Worm (Caenorhabditis elegans) whole organism, early embryonic: ENCODE data around the gene str-7.

Experiments
- B0310.2 ChIP-seq: sonication (generic microtip); optimal IDR thresholded peaks from 2 replicates; lab custom pipeline; 2016; ENCODE audit warnings: mild to moderate bottlenecking, missing genetic modification characterization, missing compliant biosample characterization
- F13C5.2 ChIP-seq: sonication (generic microtip); optimal IDR thresholded peaks from 2 replicates; lab custom pipeline; 2017; ENCODE audit warnings: mild to moderate bottlenecking, missing genetic modification characterization, inconsistent platforms, missing compliant biosample characterization
- aly-1 ChIP-seq: sonication (generic microtip); optimal IDR thresholded peaks from 2 replicates; lab custom pipeline; 2016; ENCODE audit warnings: missing genetic modification characterization, missing compliant biosample characterization
- ama-1 ChIP-seq: fragments of 150-350 bp; optimal IDR thresholded peaks from 2 replicates; lab custom pipeline; 2014
- ceh-13 ChIP-seq: fragments of 200-800 bp; sonication (Bioruptor generic); optimal IDR thresholded peaks from 2 replicates; lab custom pipeline; 2018; ENCODE audit warnings: mild to moderate bottlenecking, missing genetic modification characterization, missing compliant biosample characterization
- ceh-36 ChIP-seq: sonication (generic microtip); optimal IDR thresholded peaks from 2 replicates; lab custom pipeline; 2016; ENCODE audit warnings: missing genetic modification characterization, inconsistent platforms, missing compliant biosample characterization
- ets-7 ChIP-seq: sonication (generic microtip); optimal IDR thresholded peaks from 2 replicates; lab custom pipeline; 2016; ENCODE audit warnings: missing genotype, missing genetic modification characterization, missing compliant biosample characterization
- flt-1 ChIP-seq: fragments of 200-800 bp; sonication (Bioruptor generic); IDR thresholded peaks from 2 replicates; pipeline ENCODE4 v1.3.6; 2022; ENCODE audit warnings: missing genetic modification characterization, missing compliant biosample characterization
- hmbx-1 ChIP-seq: sonication (generic microtip); optimal IDR thresholded peaks from 2 replicates; lab custom pipeline; 2016; ENCODE audit warnings: mild to moderate bottlenecking, missing genetic modification characterization, missing compliant biosample characterization
- hmg-4 ChIP-seq: fragments of 200-800 bp; sonication (Bioruptor generic); optimal IDR thresholded peaks from 2 replicates; lab custom pipeline; 2018; ENCODE audit warnings: mild to moderate bottlenecking, missing genetic modification characterization, missing compliant biosample characterization
- hnd-1 ChIP-seq: sonication (generic microtip); optimal IDR thresholded peaks from 2 replicates; lab custom pipeline; 2016; ENCODE audit warnings: missing genetic modification characterization, missing compliant biosample characterization
- pes-1 ChIP-seq: fragments of 200-800 bp; sonication (Bioruptor generic); IDR thresholded peaks from 2 replicates; pipeline ENCODE4 v1.3.6; 2022; ENCODE audit warnings: missing genetic modification reagents, missing genetic modification characterization, missing compliant biosample characterization
- scrt-1 ChIP-seq: fragments of 200-800 bp; sonication (Bioruptor generic); IDR thresholded peaks from 2 replicates; pipeline ENCODE4 v1.3.6; 2022; ENCODE audit warnings: missing genetic modification characterization, missing compliant biosample characterization
- sea-1 ChIP-seq: fragments of 200-800 bp; sonication (Bioruptor generic); conservative IDR thresholded peaks from 2 replicates; pipeline ENCODE4 v1.3.6; 2022; ENCODE audit warnings: missing genetic modification characterization, missing compliant biosample characterization
- tbx-11 ChIP-seq: fragments of 200-800 bp; sonication (Bioruptor generic); IDR thresholded peaks from 2 replicates; pipeline ENCODE4 v1.3.6; 2022; ENCODE audit warnings: missing genetic modification characterization, missing compliant biosample characterization
- tbx-37 ChIP-seq: fragments of 200-800 bp; sonication (Bioruptor generic); conservative IDR thresholded peaks from 2 replicates; pipeline ENCODE4 v1.3.6; 2022; ENCODE audit warnings: missing genetic modification reagents, missing genetic modification characterization, missing compliant biosample characterization
- tra-4 ChIP-seq: sonication (generic microtip); optimal IDR thresholded peaks from 2 replicates; lab custom pipeline; 2017; ENCODE audit warnings: missing genetic modification characterization, missing compliant biosample characterization

The str-7 gene

ce11 chrV:16121451-16121850 lies 22.1 kb upstream of the str-7 start:
- TF ChIP-seq ama-1 (lab: Kevin White, UChicago) (no peak), scrt-1 (GFP tag; lab: Robert Waterston, UW) (no peak), ets-7 (no peak), tbx-37 (GFP tag; lab: Robert Waterston, UW) (no peak), ceh-36 (tag; lab: Kevin White, UChicago) (no peak), sea-1 (GFP tag; lab: Robert Waterston, UW) (no peak), hmg-4 (GFP tag; lab: Kevin White, UChicago) (no peak), flt-1 (GFP tag; lab: Robert Waterston, UW) (no peak), hmbx-1 (tag; lab: Kevin White, UChicago) (no peak), aly-1 (tag; lab: Kevin White, UChicago) (no peak), ceh-13 (GFP tag; lab: Kevin White, UChicago) (no peak), hnd-1 (tag; lab: Kevin White, UChicago) (no peak), pes-1 (no peak), tbx-11 (no peak), B0310.2 (tag; lab: Kevin White, UChicago) (no peak)

- no peak for TF ChIP-seq F13C5.2
- no peak for TF ChIP-seq tbx-37 (GFP tag; lab: Robert Waterston, UW)
- TF ChIP-seq tbx-11 = no peak
- TF ChIP-seq ceh-36 (tag; lab: Kevin White, UChicago) = no peak
- no peak for TF ChIP-seq sea-1 (GFP tag; lab: Robert Waterston, UW)
- no peak for TF ChIP-seq flt-1 (GFP tag; lab: Robert Waterston, UW)
- no peak for TF ChIP-seq B0310.2 (tag; lab: Kevin White, UChicago)
- no peak for TF ChIP-seq pes-1
- no peak for TF ChIP-seq ceh-13 (GFP tag; lab: Kevin White, UChicago)
- TF ChIP-seq aly-1 (tag; lab: Kevin White, UChicago) = no peak
Measured at ce11 chrV:16120922-16121321, 21.6 kb upstream of the str-7 start, which contains the start of gene skr-3. TSS of gene skr-3 (plus strand) at chrV:16121084.

ce11 chrV:16120499-16120898 lies 21.2 kb upstream of the str-7 start:
- no peak for TF ChIP-seq ets-7
- TF ChIP-seq hmg-4 (GFP tag; lab: Kevin White, UChicago) = no peak
- no peak for TF ChIP-seq flt-1 (GFP tag; lab: Robert Waterston, UW)
- no peak for TF ChIP-seq sea-1 (GFP tag; lab: Robert Waterston, UW)
- TF ChIP-seq tra-4 (tag; lab: Kevin White, UChicago) = no peak
- no peak for TF ChIP-seq pes-1
- TF ChIP-seq ceh-13 (GFP tag; lab: Kevin White, UChicago) = no peak
- no peak for TF ChIP-seq hnd-1 (tag; lab: Kevin White, UChicago)
- TF ChIP-seq F13C5.2 = no peak
- no peak for TF ChIP-seq ama-1 (lab: Kevin White, UChicago)
- TF ChIP-seq aly-1 (tag; lab: Kevin White, UChicago) = no peak
- TF ChIP-seq ceh-36 (tag; lab: Kevin White, UChicago) = no peak
- no peak for TF ChIP-seq tbx-37 (GFP tag; lab: Robert Waterston, UW)

DNA sequence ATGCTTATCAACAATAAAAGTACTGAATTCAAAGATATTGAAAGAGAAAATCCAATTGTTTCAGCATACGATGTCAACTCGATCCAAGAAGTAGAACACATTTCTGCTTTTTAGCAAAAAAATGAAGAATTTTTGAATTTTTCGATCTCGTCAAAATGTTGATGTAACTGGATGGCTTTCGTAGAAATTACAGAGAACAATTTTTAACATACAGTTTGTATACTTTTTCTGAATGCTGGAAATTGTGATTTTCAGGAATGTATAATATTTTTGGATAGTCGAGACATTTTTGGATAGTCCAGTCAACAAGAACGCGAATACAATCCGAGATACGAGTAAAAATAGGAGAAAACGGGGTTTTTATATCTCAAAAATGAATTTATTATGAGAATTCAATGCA lies 19.3 kb upstream of the str-7 start, which contains the start of gene str-103:
TSS of gene str-103 (minus strand) at position 101 of the 400 bp plus-strand sequence.
- no peak for TF ChIP-seq tra-4 (tag; lab: Kevin White, UChicago)
- TF ChIP-seq ama-1 (lab: Kevin White, UChicago) = no peak
- TF ChIP-seq tbx-37 (GFP tag; lab: Robert Waterston, UW) = no peak
- no peak for TF ChIP-seq hmbx-1 (tag; lab: Kevin White, UChicago)
- TF ChIP-seq F13C5.2 = no peak
- no peak for TF ChIP-seq flt-1 (GFP tag; lab: Robert Waterston, UW)
- no peak for TF ChIP-seq tbx-11
- TF ChIP-seq B0310.2 (tag; lab: Kevin White, UChicago) = no peak

DNA sequence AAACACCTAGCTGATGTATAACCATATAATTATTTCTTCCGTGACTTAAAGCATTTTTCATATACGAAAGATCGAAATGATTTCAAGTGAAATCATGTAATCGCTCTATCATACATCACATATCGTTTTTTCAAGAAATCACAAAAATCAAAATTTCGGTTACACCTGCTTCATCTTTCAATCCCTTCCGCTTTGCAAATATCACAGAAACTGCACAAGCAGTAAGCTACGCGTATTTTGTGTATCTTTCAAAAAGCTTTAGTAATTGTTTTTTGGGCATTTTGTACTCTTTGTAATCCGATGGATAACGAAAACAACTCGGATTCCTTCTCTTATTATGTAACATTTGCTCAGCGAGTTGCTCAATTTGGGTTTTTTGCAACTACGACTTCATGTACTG lies 16.0 kb upstream of the str-7 start, which contains the start of gene str-25:
TSS of gene str-25 (plus strand) at position 301 of the 400 bp plus-strand sequence.
- TF ChIP-seq ceh-13 (GFP tag; lab: Kevin White, UChicago) (no peak), hnd-1 (tag; lab: Kevin White, UChicago) (no peak), ceh-36 (tag; lab: Kevin White, UChicago) (no peak), aly-1 (tag; lab: Kevin White, UChicago) (no peak), pes-1 (no peak), ets-7 (no peak), hmg-4 (GFP tag; lab: Kevin White, UChicago) (no peak), tra-4 (tag; lab: Kevin White, UChicago) (no peak)

DNA sequence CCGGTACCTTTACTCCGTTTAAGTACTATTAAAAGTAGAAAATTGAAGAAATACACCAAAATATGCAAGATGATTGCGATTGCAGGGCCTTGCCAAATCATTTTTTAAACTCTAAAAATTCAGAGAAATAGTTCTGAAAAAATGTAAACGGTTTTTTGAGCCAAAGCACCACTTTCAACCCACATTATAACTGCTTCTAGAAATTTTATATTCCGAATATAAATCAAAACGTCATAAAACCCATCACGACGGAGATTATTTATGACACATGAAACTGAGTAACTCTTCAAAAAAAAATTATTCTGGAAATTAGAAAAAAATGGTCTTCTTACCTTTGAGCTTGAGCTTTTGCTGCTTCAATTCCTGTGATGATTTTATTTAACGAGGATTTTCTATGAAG lies 14.9 kb upstream of the str-7 start, which contains the start of gene srxa-16:
TSS of gene srxa-16 (minus strand) at position 101 of the 400 bp plus-strand sequence.
- no peak for TF ChIP-seq hmbx-1 (tag; lab: Kevin White, UChicago)
- no peak for TF ChIP-seq sea-1 (GFP tag; lab: Robert Waterston, UW)
- no peak for TF ChIP-seq ceh-13 (GFP tag; lab: Kevin White, UChicago)
- no peak for TF ChIP-seq aly-1 (tag; lab: Kevin White, UChicago)
- TF ChIP-seq hnd-1 (tag; lab: Kevin White, UChicago) = no peak
- no peak for TF ChIP-seq F13C5.2
- no peak for TF ChIP-seq hmg-4 (GFP tag; lab: Kevin White, UChicago)
- TF ChIP-seq pes-1 = no peak
- no peak for TF ChIP-seq B0310.2 (tag; lab: Kevin White, UChicago)
- TF ChIP-seq tra-4 (tag; lab: Kevin White, UChicago) = no peak
- TF ChIP-seq ama-1 (lab: Kevin White, UChicago) = no peak
- no peak for TF ChIP-seq flt-1 (GFP tag; lab: Robert Waterston, UW)
- TF ChIP-seq ceh-36 (tag; lab: Kevin White, UChicago) = no peak
- TF ChIP-seq scrt-1 (GFP tag; lab: Robert Waterston, UW) = no peak

ce11 chrV:16103594-16103993 lies 4.3 kb upstream of the str-7 start, which contains the start of gene argk-1:
TSS of gene argk-1 (plus strand) at chrV:16103894.
- TF ChIP-seq ceh-36 (tag; lab: Kevin White, UChicago) (no peak), flt-1 (GFP tag; lab: Robert Waterston, UW) (no peak), hmg-4 (GFP tag; lab: Kevin White, UChicago) (no peak), tbx-37 (GFP tag; lab: Robert Waterston, UW) (no peak), sea-1 (GFP tag; lab: Robert Waterston, UW) (no peak), tbx-11 (no peak), scrt-1 (GFP tag; lab: Robert Waterston, UW) (no peak)
